Worm (Caenorhabditis elegans): ENCODE results near the gene B0250.8.

DNA sequence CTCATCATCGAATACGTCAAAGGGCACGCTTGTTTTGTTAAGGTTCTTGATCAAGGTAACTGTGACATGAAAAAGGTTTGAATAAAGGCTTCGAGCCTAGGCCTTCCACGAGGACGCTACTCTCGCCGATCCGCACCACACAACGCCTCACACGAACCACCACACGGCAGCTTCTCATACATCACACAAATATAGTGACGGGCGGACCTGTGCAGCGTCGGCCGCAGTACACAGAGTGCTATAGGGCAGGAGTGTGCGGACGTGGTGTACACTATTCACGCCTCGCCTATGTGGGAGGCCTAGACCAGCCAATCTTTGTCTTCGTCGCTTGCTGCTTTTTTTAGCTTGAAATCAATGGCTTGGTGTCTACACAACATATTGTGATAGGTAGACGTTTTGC lies 14.6 kb downstream of the B0250.8 start:
- TF ChIP-seq hlh-13 (GFP tag; optimal IDR thresholded peaks at IDR 0.05) (no peak), gmeb-2 (tag; optimal IDR thresholded peaks at IDR 0.05) (no peak), ceh-34 (tag; optimal IDR thresholded peaks at IDR 0.05) (no peak), tbx-7 (tag; optimal IDR thresholded peaks at IDR 0.05) (no peak), pqm-1 (tag; optimal IDR thresholded peaks at IDR 0.05) (no peak), pat-9 (tag; optimal IDR thresholded peaks at IDR 0.05) (no peak), unc-3 (GFP tag; conservative IDR thresholded peaks at IDR 0.05) (no peak), unc-3 (tag; optimal IDR thresholded peaks at IDR 0.05) (no peak), fkh-10 (GFP tag; optimal IDR thresholded peaks at IDR 0.05) (no peak), unc-86 (tag; optimal IDR thresholded peaks at IDR 0.05) (no peak), ceh-30 (tag; optimal IDR thresholded peaks at IDR 0.05) (no peak)

Measured in whole organism, late embryonic.